Fruit fly (Drosophila melanogaster) whole organism, embryonic: ENCODE data around the gene parvin.

Experiments used
- B-H2 ChIP-seq: fragments of 200-800 bp; sonication (Bioruptor generic); optimal IDR thresholded peaks from 2 replicates; lab custom pipeline; 2018; ENCODE audit warnings: missing biosample characterization, mild to moderate bottlenecking, missing genetic modification characterization
- CG10274 ChIP-seq: fragments of 200-800 bp; sonication (Bioruptor generic); optimal IDR thresholded peaks from 3 replicates; lab custom pipeline; 2017; ENCODE audit warnings: missing biosample characterization, mild to moderate bottlenecking, missing genetic modification characterization
- CG10565 ChIP-seq: fragments of 200-800 bp; sonication (Bioruptor generic); optimal IDR thresholded peaks from 3 replicates; lab custom pipeline; 2016; ENCODE audit warnings: missing biosample characterization, mild to moderate bottlenecking, missing genetic modification characterization
- CG12104 ChIP-seq: fragments of 200-800 bp; sonication (Bioruptor generic); optimal IDR thresholded peaks from 3 replicates; lab custom pipeline; 2016; ENCODE audit warnings: missing biosample characterization, missing genetic modification characterization
- CG12769 ChIP-seq: fragments of 200-800 bp; sonication (Bioruptor generic); optimal IDR thresholded peaks from 2 replicates; lab custom pipeline; 2019; ENCODE audit warnings: missing biosample characterization, mild to moderate bottlenecking, missing genetic modification characterization, moderate library complexity
- CG13296 ChIP-seq: fragments of 200-800 bp; sonication (Bioruptor generic); optimal IDR thresholded peaks from 3 replicates; lab custom pipeline; 2018; ENCODE audit warnings: missing biosample characterization, mild to moderate bottlenecking, missing genetic modification characterization
- CG15479 ChIP-seq: fragments of 200-800 bp; sonication (Bioruptor generic); optimal IDR thresholded peaks from 3 replicates; lab custom pipeline; 2019; ENCODE audit warnings: missing biosample characterization, mild to moderate bottlenecking, missing genetic modification characterization, moderate library complexity
- CG1602 ChIP-seq: fragments of 200-800 bp; sonication (Bioruptor generic); optimal IDR thresholded peaks from 3 replicates; lab custom pipeline; 2016; ENCODE audit warnings: missing biosample characterization, missing genetic modification characterization
- CG1647 ChIP-seq: fragments of 200-800 bp; sonication (Bioruptor generic); optimal IDR thresholded peaks from 3 replicates; lab custom pipeline; 2016; ENCODE audit warnings: missing biosample characterization, missing genetic modification characterization
- CG17328 ChIP-seq: fragments of 200-800 bp; sonication (Bioruptor generic); IDR thresholded peaks from 2 replicates; pipeline ENCODE4 v1.3.6; 2022; ENCODE audit warnings: missing biosample characterization, missing genetic modification characterization
- CG1792 ChIP-seq: fragments of 200-800 bp; sonication (Bioruptor generic); optimal IDR thresholded peaks from 2 replicates; lab custom pipeline; 2016; ENCODE audit warnings: missing biosample characterization, missing genetic modification characterization
- CG18476 ChIP-seq: fragments of 200-800 bp; sonication (Bioruptor generic); optimal IDR thresholded peaks from 2 replicates; lab custom pipeline; 2016; ENCODE audit warnings: missing biosample characterization, mild to moderate bottlenecking, missing genetic modification characterization
- CG18619 ChIP-seq: fragments of 200-800 bp; sonication (Bioruptor generic); optimal IDR thresholded peaks from 3 replicates; lab custom pipeline; 2017; ENCODE audit warnings: missing biosample characterization, mild to moderate bottlenecking, missing genetic modification characterization
- CG30431 ChIP-seq: fragments of 200-800 bp; sonication (Bioruptor generic); optimal IDR thresholded peaks from 2 replicates; lab custom pipeline; 2017; ENCODE audit warnings: missing biosample characterization, missing genetic modification characterization
- CG31365 ChIP-seq: fragments of 200-800 bp; sonication (Bioruptor generic); optimal IDR thresholded peaks from 2 replicates; lab custom pipeline; 2018; ENCODE audit warnings: missing biosample characterization, mild to moderate bottlenecking, missing genetic modification characterization
- CG31441 ChIP-seq: fragments of 200-800 bp; sonication (Bioruptor generic); IDR thresholded peaks from 2 replicates; pipeline ENCODE4 v1.3.6; 2022; ENCODE audit warnings: missing biosample characterization, missing genetic modification characterization
- CG4282 ChIP-seq: fragments of 200-800 bp; sonication (Bioruptor generic); optimal IDR thresholded peaks from 2 replicates; lab custom pipeline; 2016; ENCODE audit warnings: missing biosample characterization, missing genetic modification characterization
- CG4360 ChIP-seq: fragments of 200-800 bp; sonication (Bioruptor generic); IDR thresholded peaks from 2 replicates; pipeline ENCODE4 v1.3.6; 2022; ENCODE audit warnings: missing biosample characterization, missing genetic modification characterization
- CG6175 ChIP-seq: fragments of 200-800 bp; sonication (Bioruptor generic); IDR thresholded peaks from 3 replicates; pipeline ENCODE4 v1.3.6; 2022; ENCODE audit warnings: missing biosample characterization, missing genetic modification characterization
- CG6683 ChIP-seq: fragments of 200-800 bp; sonication (Bioruptor generic); optimal IDR thresholded peaks from 2 replicates; lab custom pipeline; 2017; ENCODE audit warnings: missing biosample characterization, mild to moderate bottlenecking, missing genetic modification characterization, missing genetic modification reagents
- CG7786 ChIP-seq: fragments of 200-800 bp; sonication (Bioruptor generic); optimal IDR thresholded peaks from 2 replicates; lab custom pipeline; 2016; ENCODE audit warnings: missing biosample characterization, missing genetic modification characterization
- CG8359 ChIP-seq: fragments of 200-800 bp; sonication (Bioruptor generic); optimal IDR thresholded peaks from 2 replicates; lab custom pipeline; 2017; ENCODE audit warnings: missing biosample characterization, mild to moderate bottlenecking, missing genetic modification characterization, borderline replicate concordance
- Camta ChIP-seq: fragments of 200-800 bp; sonication (Bioruptor generic); optimal IDR thresholded peaks from 2 replicates; lab custom pipeline; 2016; ENCODE audit warnings: missing biosample characterization, missing genetic modification characterization
- Dip3 ChIP-seq: fragments of 200-800 bp; sonication (Bioruptor generic); optimal IDR thresholded peaks from 3 replicates; lab custom pipeline; 2016; ENCODE audit warnings: missing biosample characterization, missing genetic modification characterization
- E2f2 ChIP-seq: fragments of 200-800 bp; sonication (Bioruptor generic); IDR thresholded peaks from 2 replicates; pipeline ENCODE4 v1.3.6; 2022; ENCODE audit warnings: missing biosample characterization, missing genetic modification characterization
- ERR ChIP-seq: fragments of 200-800 bp; sonication (Bioruptor generic); optimal IDR thresholded peaks from 2 replicates; lab custom pipeline; 2016; ENCODE audit warnings: missing biosample characterization, missing genetic modification characterization
- Ets65A ChIP-seq: fragments of 200-800 bp; sonication (Bioruptor generic); peaks from one replicate; lab custom pipeline; 2016; ENCODE audit warnings: missing biosample characterization, missing genetic modification characterization
- Fer1 ChIP-seq: fragments of 200-800 bp; sonication (Bioruptor generic); optimal IDR thresholded peaks from 2 replicates; lab custom pipeline; 2017; ENCODE audit warnings: missing biosample characterization, mild to moderate bottlenecking, missing genetic modification characterization
- HLH3B ChIP-seq: fragments of 200-800 bp; sonication (Bioruptor generic); IDR thresholded peaks from 2 replicates; pipeline ENCODE4 v1.3.6; 2022; ENCODE audit warnings: missing biosample characterization, missing genetic modification characterization
- Hmx ChIP-seq: fragments of 200-800 bp; sonication (Bioruptor generic); optimal IDR thresholded peaks from 2 replicates; lab custom pipeline; 2016; ENCODE audit warnings: missing biosample characterization, missing genetic modification characterization
- Hr39 ChIP-seq: fragments of >200 bp; optimal IDR thresholded peaks from 2 replicates; lab custom pipeline; 2017
- MESR4 ChIP-seq: fragments of 200-800 bp; sonication (Bioruptor generic); optimal IDR thresholded peaks from 2 replicates; lab custom pipeline; 2018; ENCODE audit warnings: missing biosample characterization, mild to moderate bottlenecking, missing genetic modification characterization, moderate library complexity
- Mes4 ChIP-seq: fragments of 200-800 bp; sonication (Bioruptor generic); optimal IDR thresholded peaks from 2 replicates; lab custom pipeline; 2016; ENCODE audit warnings: missing biosample characterization, missing genetic modification characterization
- Neu2 ChIP-seq: fragments of 200-800 bp; sonication (Bioruptor generic); optimal IDR thresholded peaks from 3 replicates; lab custom pipeline; 2016; ENCODE audit warnings: missing biosample characterization, missing genetic modification characterization, borderline replicate concordance
- Scr ChIP-seq: fragments of 200-800 bp; sonication (Bioruptor generic); IDR thresholded peaks from 2 replicates; pipeline ENCODE4 v1.3.6; 2022; ENCODE audit warnings: missing biosample characterization, missing genetic modification characterization; ENCODE audit not compliant: partially characterized antibody
- Sry-β ChIP-seq: fragments of 200-800 bp; sonication (Bioruptor generic); optimal IDR thresholded peaks from 2 replicates; lab custom pipeline; 2018; ENCODE audit warnings: missing biosample characterization, mild to moderate bottlenecking, missing genetic modification characterization, moderate library complexity
- Stat92E ChIP-seq, 3 experiments: fragments of >200 bp in 2 of 3; fragments of 200-800 bp in 1 of 3; sonication (Bioruptor generic) in 1 of 3; optimal IDR thresholded peaks; 2 replicates each; lab custom pipeline; 2017 to 2019; ENCODE audit warnings: missing biosample characterization in 3 of 3, missing genetic modification characterization in 3 of 3, mild to moderate bottlenecking in 1 of 3, moderate library complexity in 1 of 3
- ab ChIP-seq: fragments of 200-800 bp; sonication (Bioruptor generic); optimal IDR thresholded peaks from 2 replicates; lab custom pipeline; 2016; ENCODE audit warnings: missing biosample characterization, missing genetic modification characterization
- az2 ChIP-seq: fragments of 200-800 bp; sonication (Bioruptor generic); optimal IDR thresholded peaks from 3 replicates; lab custom pipeline; 2016; ENCODE audit warnings: missing biosample characterization, missing genetic modification characterization
- cad ChIP-seq: fragments of >200 bp; optimal IDR thresholded peaks from 2 replicates; lab custom pipeline; 2017; ENCODE audit warnings: missing biosample characterization, missing genetic modification characterization
- cas ChIP-seq: fragments of 200-800 bp; sonication (Bioruptor generic); IDR thresholded peaks from 2 replicates; pipeline ENCODE4 v1.3.6; 2022; ENCODE audit warnings: missing biosample characterization, missing genetic modification characterization
- caup ChIP-seq: fragments of 200-800 bp; sonication (Bioruptor generic); optimal IDR thresholded peaks from 3 replicates; lab custom pipeline; 2017; ENCODE audit warnings: missing biosample characterization, mild to moderate bottlenecking, missing genetic modification characterization, moderate library complexity; ENCODE audit not compliant: severe bottlenecking
- crp ChIP-seq, 2 experiments: fragments of 200-800 bp; sonication (Bioruptor generic); optimal IDR thresholded peaks; 2 replicates in 1 of 2; 3 replicates in 1 of 2; lab custom pipeline; 2017; ENCODE audit warnings: missing biosample characterization in 2 of 2, missing genetic modification characterization in 2 of 2, mild to moderate bottlenecking in 1 of 2, moderate library complexity in 1 of 2
- fd3F ChIP-seq: fragments of 200-800 bp; sonication (Bioruptor generic); optimal IDR thresholded peaks from 2 replicates; lab custom pipeline; 2018; ENCODE audit warnings: missing biosample characterization, mild to moderate bottlenecking, missing genetic modification characterization, moderate library complexity
- jing ChIP-seq: fragments of 200-800 bp; sonication (Bioruptor generic); optimal IDR thresholded peaks from 2 replicates; lab custom pipeline; 2018; ENCODE audit warnings: missing biosample characterization, mild to moderate bottlenecking, missing genetic modification characterization
- lmd ChIP-seq: fragments of 200-800 bp; sonication (Bioruptor generic); IDR thresholded peaks from 2 replicates; pipeline ENCODE4 v1.3.6; 2022; ENCODE audit warnings: missing biosample characterization, missing genetic modification characterization
- pita ChIP-seq: fragments of 200-800 bp; sonication (Bioruptor generic); optimal IDR thresholded peaks from 2 replicates; lab custom pipeline; 2017; ENCODE audit warnings: missing biosample characterization, mild to moderate bottlenecking, missing genetic modification characterization
- sd ChIP-seq: fragments of 200-800 bp; sonication (Bioruptor generic); optimal IDR thresholded peaks from 3 replicates; lab custom pipeline; 2018; ENCODE audit warnings: missing biosample characterization, mild to moderate bottlenecking, missing genetic modification characterization, moderate library complexity
- sima ChIP-seq: fragments of 200-800 bp; sonication (Bioruptor generic); optimal IDR thresholded peaks from 2 replicates; lab custom pipeline; 2016; ENCODE audit warnings: missing biosample characterization, missing genetic modification characterization
- tap ChIP-seq: fragments of 200-800 bp; optimal IDR thresholded peaks from 3 replicates; lab custom pipeline; 2019; ENCODE audit warnings: missing biosample characterization, mild to moderate bottlenecking, missing genetic modification characterization, moderate library complexity
- twi ChIP-seq: fragments of 200-800 bp; optimal IDR thresholded peaks from 2 replicates; lab custom pipeline; 2019; ENCODE audit warnings: missing biosample characterization, mild to moderate bottlenecking, missing genetic modification characterization, moderate library complexity
- vfl ChIP-seq: fragments of 200-800 bp; sonication (Bioruptor generic); optimal IDR thresholded peaks from 2 replicates; lab custom pipeline; 2016; ENCODE audit warnings: missing biosample characterization, missing genetic modification characterization
- wdn ChIP-seq: fragments of 200-800 bp; sonication (Bioruptor generic); IDR thresholded peaks from 2 replicates; pipeline ENCODE4 v1.3.6; 2022; ENCODE audit warnings: missing biosample characterization, missing genetic modification characterization

Gene parvin

dm6 chrX:19730844-19731243, 15.0 kb upstream of the parvin start, which contains the start of gene AP-1-2beta (continued):
- TF ChIP-seq Stat92E (GFP tag; optimal IDR thresholded peaks at IDR 0.05; lab: Kevin White, UChicago) (no peak), CG31441 (GFP tag; lab: Robert Waterston, UW) (no peak), ab (no peak), CG30431 (GFP tag; lab: Kevin White, UChicago) (no peak), CG4282 (GFP tag; lab: Kevin White, UChicago) (no peak), MESR4 (GFP tag; lab: Kevin White, UChicago) (peak; percentile 89), Dip3 (no peak), caup (no peak), CG4360 (no peak), cad (GFP tag; lab: Kevin White, UChicago) (no peak), sima (GFP tag; lab: Kevin White, UChicago) (no peak), CG17328 (GFP tag; lab: Robert Waterston, UW) (no peak), CG18619 (GFP tag; lab: Kevin White, UChicago) (no peak), E2f2 (GFP tag; lab: Robert Waterston, UW) (peak; percentile 79), CG6175 (GFP tag; lab: Robert Waterston, UW) (no peak), twi (tag; lab: Kevin White, UChicago) (no peak), Camta (no peak), Hmx (no peak), wdn (no peak), jing (GFP tag; lab: Kevin White, UChicago) (no peak), CG8359 (GFP tag; lab: Kevin White, UChicago) (no peak), fd3F (GFP tag; lab: Kevin White, UChicago) (no peak), CG6683 (no peak), CG18476 (GFP tag; lab: Kevin White, UChicago) (no peak), CG1792 (GFP tag; lab: Kevin White, UChicago) (no peak), CG10274 (GFP tag; lab: Kevin White, UChicago) (no peak), Mes4 (GFP tag; lab: Kevin White, UChicago) (no peak), Sry-β (GFP tag; lab: Kevin White, UChicago) (no peak), crp (GFP tag; optimal IDR thresholded peaks at IDR 0.05; lab: Kevin White, UChicago) (no peak), tap (no peak), cas (GFP tag; lab: Robert Waterston, UW) (no peak), CG1647 (no peak), CG31365 (no peak), CG1602 (GFP tag; lab: Kevin White, UChicago) (no peak), lmd (GFP tag; lab: Robert Waterston, UW) (no peak), HLH3B (GFP tag; lab: Robert Waterston, UW) (no peak), Ets65A (GFP tag; lab: Kevin White, UChicago) (no peak), CG12104 (GFP tag; lab: Kevin White, UChicago) (no peak), vfl (GFP tag; lab: Kevin White, UChicago) (no peak), pita (GFP tag; lab: Kevin White, UChicago) (no peak), Fer1 (GFP tag; lab: Kevin White, UChicago) (no peak), Hr39 (no peak), CG12769 (tag; lab: Kevin White, UChicago) (no peak), CG7786 (GFP tag; lab: Kevin White, UChicago) (no peak), CG10565 (GFP tag; lab: Kevin White, UChicago) (no peak), Neu2 (GFP tag; lab: Kevin White, UChicago) (no peak), Scr (GFP tag; lab: Robert Waterston, UW) (peak; percentile 38), ERR (GFP tag; lab: Kevin White, UChicago) (no peak), CG15479 (GFP tag; lab: Kevin White, UChicago) (no peak), B-H2 (GFP tag; lab: Kevin White, UChicago) (no peak), sd (tag; lab: Kevin White, UChicago) (no peak), az2 (GFP tag; lab: Kevin White, UChicago) (no peak), CG13296 (GFP tag; lab: Kevin White, UChicago) (no peak)
